Fruit fly (Drosophila melanogaster) whole organism, embryonic: ENCODE data around the gene mbc.

ENCODE experiments used
- Ada2b ChIP-seq: fragments of 200-800 bp; sonication (Bioruptor generic); IDR thresholded peaks from 2 replicates; pipeline ENCODE4 v1.3.6; 2022; ENCODE audit warnings: missing biosample characterization, missing genetic modification characterization
- CG10209 ChIP-seq: fragments of 200-800 bp; sonication (Bioruptor generic); optimal IDR thresholded peaks from 3 replicates; lab custom pipeline; 2017; ENCODE audit warnings: missing biosample characterization, mild to moderate bottlenecking, missing genetic modification characterization, missing genetic modification reagents
- CG10654 ChIP-seq: fragments of 200-800 bp; sonication (Bioruptor generic); optimal IDR thresholded peaks from 2 replicates; lab custom pipeline; 2016; ENCODE audit warnings: missing biosample characterization, missing genetic modification characterization
- CG12155 ChIP-seq: fragments of 200-800 bp; sonication (Bioruptor generic); optimal IDR thresholded peaks from 3 replicates; lab custom pipeline; 2016; ENCODE audit warnings: missing biosample characterization, missing genetic modification characterization
- CG13296 ChIP-seq: fragments of 200-800 bp; sonication (Bioruptor generic); optimal IDR thresholded peaks from 3 replicates; lab custom pipeline; 2018; ENCODE audit warnings: missing biosample characterization, mild to moderate bottlenecking, missing genetic modification characterization
- CG13424 ChIP-seq: fragments of 200-800 bp; sonication (Bioruptor generic); optimal IDR thresholded peaks from 2 replicates; lab custom pipeline; 2019; ENCODE audit warnings: missing biosample characterization, mild to moderate bottlenecking, missing genetic modification characterization, moderate library complexity
- CG14860 ChIP-seq: fragments of 200-800 bp; sonication (Bioruptor generic); IDR thresholded peaks from 3 replicates; pipeline ENCODE4 v1.3.6; 2022; ENCODE audit warnings: missing biosample characterization, missing genetic modification characterization; ENCODE audit not compliant: partially characterized antibody
- CG15011 ChIP-seq: fragments of 200-800 bp; sonication (Bioruptor generic); optimal IDR thresholded peaks from 3 replicates; lab custom pipeline; 2018; ENCODE audit warnings: missing biosample characterization, mild to moderate bottlenecking, missing genetic modification characterization
- CG1602 ChIP-seq: fragments of 200-800 bp; sonication (Bioruptor generic); optimal IDR thresholded peaks from 3 replicates; lab custom pipeline; 2016; ENCODE audit warnings: missing biosample characterization, missing genetic modification characterization
- CG1647 ChIP-seq: fragments of 200-800 bp; sonication (Bioruptor generic); optimal IDR thresholded peaks from 3 replicates; lab custom pipeline; 2016; ENCODE audit warnings: missing biosample characterization, missing genetic modification characterization
- CG16813 ChIP-seq: fragments of 200-800 bp; sonication (Bioruptor generic); IDR thresholded peaks from 3 replicates; pipeline ENCODE4 v1.3.6; 2022; ENCODE audit warnings: missing biosample characterization, missing genetic modification characterization; ENCODE audit not compliant: partially characterized antibody
- CG2116 ChIP-seq: fragments of 200-800 bp; sonication (Bioruptor generic); optimal IDR thresholded peaks from 3 replicates; lab custom pipeline; 2018; ENCODE audit warnings: missing biosample characterization, mild to moderate bottlenecking, missing genetic modification characterization
- CG2199 ChIP-seq: fragments of 200-800 bp; sonication (Bioruptor generic); IDR thresholded peaks from 3 replicates; pipeline ENCODE4 v1.3.6; 2022; ENCODE audit warnings: missing biosample characterization, missing genetic modification characterization
- CG30403 ChIP-seq: fragments of 200-800 bp; sonication (Bioruptor generic); optimal IDR thresholded peaks from 3 replicates; lab custom pipeline; 2016; ENCODE audit warnings: missing biosample characterization, missing genetic modification characterization
- CG32532 ChIP-seq: fragments of 200-800 bp; sonication (Bioruptor generic); IDR thresholded peaks from 2 replicates; pipeline ENCODE4 v1.3.6; 2022; ENCODE audit warnings: missing biosample characterization, missing genetic modification characterization
- CG32772 ChIP-seq: fragments of 200-800 bp; sonication (Bioruptor generic); IDR thresholded peaks from 2 replicates; pipeline ENCODE4 v1.3.6; 2022; ENCODE audit warnings: missing biosample characterization, missing genetic modification characterization
- CG34376 ChIP-seq: fragments of 200-800 bp; sonication (Bioruptor generic); optimal IDR thresholded peaks from 2 replicates; lab custom pipeline; 2018; ENCODE audit warnings: missing biosample characterization, mild to moderate bottlenecking, missing genetic modification characterization
- CG4617 ChIP-seq: fragments of 200-800 bp; sonication (Bioruptor generic); optimal IDR thresholded peaks from 3 replicates; lab custom pipeline; 2016; ENCODE audit warnings: missing biosample characterization, missing genetic modification characterization, borderline replicate concordance
- CG4820 ChIP-seq: fragments of 200-800 bp; sonication (Bioruptor generic); optimal IDR thresholded peaks from 3 replicates; lab custom pipeline; 2016; ENCODE audit warnings: missing biosample characterization, missing genetic modification characterization
- CG5953 ChIP-seq: fragments of 200-800 bp; sonication (Bioruptor generic); IDR thresholded peaks from 2 replicates; pipeline ENCODE4 v1.3.6; 2022; ENCODE audit warnings: missing biosample characterization, missing genetic modification characterization
- CG6175 ChIP-seq: fragments of 200-800 bp; sonication (Bioruptor generic); IDR thresholded peaks from 3 replicates; pipeline ENCODE4 v1.3.6; 2022; ENCODE audit warnings: missing biosample characterization, missing genetic modification characterization
- CG6813 ChIP-seq: fragments of 200-800 bp; sonication (Bioruptor generic); optimal IDR thresholded peaks from 2 replicates; lab custom pipeline; 2017; ENCODE audit warnings: missing biosample characterization, missing genetic modification characterization, mild to moderate bottlenecking, moderate library complexity, missing genetic modification reagents
- CG8281 ChIP-seq: fragments of 200-800 bp; sonication (Bioruptor generic); optimal IDR thresholded peaks from 2 replicates; lab custom pipeline; 2018; ENCODE audit warnings: missing biosample characterization, mild to moderate bottlenecking, missing genetic modification characterization, moderate library complexity
- CG8290 ChIP-seq, 3 experiments: fragments of 200-800 bp; sonication (Bioruptor generic); optimal IDR thresholded peaks; 2 replicates each; lab custom pipeline; 2016 to 2019; ENCODE audit warnings: missing biosample characterization in 3 of 3, missing genetic modification characterization in 3 of 3, mild to moderate bottlenecking in 2 of 3, moderate library complexity in 1 of 3
- CkIIα-i1 ChIP-seq: fragments of 200-800 bp; sonication (Bioruptor generic); IDR thresholded peaks from 2 replicates; pipeline ENCODE4 v1.3.6; 2022; ENCODE audit warnings: missing biosample characterization, missing genetic modification characterization
- Dref ChIP-seq: fragments of 200-800 bp; sonication (Bioruptor generic); IDR thresholded peaks from 2 replicates; pipeline ENCODE4 v1.3.6; 2022; ENCODE audit warnings: missing biosample characterization, missing genetic modification characterization
- Fer1 ChIP-seq: fragments of 200-800 bp; sonication (Bioruptor generic); optimal IDR thresholded peaks from 2 replicates; lab custom pipeline; 2017; ENCODE audit warnings: missing biosample characterization, mild to moderate bottlenecking, missing genetic modification characterization
- HLH54F ChIP-seq: fragments of 200-800 bp; sonication (Bioruptor generic); optimal IDR thresholded peaks from 3 replicates; lab custom pipeline; 2016; ENCODE audit warnings: missing biosample characterization, missing genetic modification characterization
- HmgD ChIP-seq: fragments of 200-800 bp; sonication (Bioruptor generic); optimal IDR thresholded peaks from 3 replicates; lab custom pipeline; 2016; ENCODE audit warnings: missing biosample characterization, missing genetic modification characterization
- Hsf ChIP-seq: fragments of 200-800 bp; sonication (Bioruptor generic); optimal IDR thresholded peaks from 3 replicates; lab custom pipeline; 2016; ENCODE audit warnings: missing biosample characterization, missing genetic modification characterization
- Kr ChIP-seq: fragments of 200-800 bp; sonication (Bioruptor generic); optimal IDR thresholded peaks from 2 replicates; lab custom pipeline; 2017; ENCODE audit warnings: missing biosample characterization, mild to moderate bottlenecking, missing genetic modification characterization
- Oaz ChIP-seq: fragments of 200-800 bp; sonication (Bioruptor generic); IDR thresholded peaks from 2 replicates; pipeline ENCODE4 v1.3.6; 2022; ENCODE audit warnings: missing biosample characterization, missing genetic modification characterization
- PHDP ChIP-seq: fragments of 200-800 bp; sonication (Bioruptor generic); optimal IDR thresholded peaks from 3 replicates; lab custom pipeline; 2018; ENCODE audit warnings: missing biosample characterization, mild to moderate bottlenecking, missing genetic modification characterization, moderate library complexity
- Rx ChIP-seq: fragments of 200-800 bp; sonication (Bioruptor generic); IDR thresholded peaks from 2 replicates; pipeline ENCODE4 v1.3.6; 2022; ENCODE audit warnings: missing biosample characterization, missing genetic modification characterization
- Xrp1 ChIP-seq: fragments of 200-800 bp; sonication (Bioruptor generic); IDR thresholded peaks from 2 replicates; pipeline ENCODE4 v1.3.6; 2022; ENCODE audit warnings: missing biosample characterization, missing genetic modification characterization
- ara ChIP-seq: fragments of 200-800 bp; sonication (Bioruptor generic); IDR thresholded peaks from 2 replicates; pipeline ENCODE4 v1.3.6; 2022; ENCODE audit warnings: missing biosample characterization, missing genetic modification characterization
- ase ChIP-seq: fragments of 200-800 bp; sonication (Bioruptor generic); IDR thresholded peaks from 3 replicates; pipeline ENCODE4 v1.3.6; 2022; ENCODE audit warnings: missing biosample characterization, missing genetic modification characterization
- chinmo ChIP-seq: fragments of 200-800 bp; sonication (Bioruptor generic); IDR thresholded peaks from 4 replicates; pipeline ENCODE4 v1.3.6; 2022; ENCODE audit warnings: missing biosample characterization, missing genetic modification characterization; ENCODE audit not compliant: partially characterized antibody
- emc ChIP-seq: fragments of 200-800 bp; sonication (Bioruptor generic); optimal IDR thresholded peaks from 2 replicates; lab custom pipeline; 2016; ENCODE audit warnings: missing biosample characterization, missing genetic modification characterization
- pita ChIP-seq: fragments of 200-800 bp; sonication (Bioruptor generic); optimal IDR thresholded peaks from 2 replicates; lab custom pipeline; 2017; ENCODE audit warnings: missing biosample characterization, mild to moderate bottlenecking, missing genetic modification characterization
- prd ChIP-seq, 3 experiments: fragments of >200 bp in 2 of 3; fragments of 200-800 bp in 1 of 3; sonication (Bioruptor generic) in 1 of 3; optimal IDR thresholded peaks in 2 of 3; IDR thresholded peaks in 1 of 3; 2 replicates in 2 of 3; 3 replicates in 1 of 3; pipeline versions ENCODE4 v1.3.6 to Lab custom; 2017 to 2022; ENCODE audit warnings: missing biosample characterization in 1 of 3, missing genetic modification characterization in 1 of 3
- sna ChIP-seq: fragments of 200-800 bp; sonication (Bioruptor generic); IDR thresholded peaks from 2 replicates; pipeline ENCODE4 v1.3.6; 2022; ENCODE audit warnings: missing biosample characterization, missing genetic modification characterization; ENCODE audit not compliant: partially characterized antibody
- tin ChIP-seq: fragments of 200-800 bp; sonication (Bioruptor generic); optimal IDR thresholded peaks from 3 replicates; lab custom pipeline; 2016; ENCODE audit warnings: missing biosample characterization, missing genetic modification characterization
- tio ChIP-seq: fragments of 200-800 bp; sonication (Bioruptor generic); optimal IDR thresholded peaks from 2 replicates; lab custom pipeline; 2017; ENCODE audit warnings: missing biosample characterization, missing genetic modification characterization, inconsistent platforms
- wek ChIP-seq: fragments of 200-800 bp; sonication (Bioruptor generic); optimal IDR thresholded peaks from 3 replicates; lab custom pipeline; 2018; ENCODE audit warnings: missing biosample characterization, mild to moderate bottlenecking, missing genetic modification characterization, moderate library complexity
- z ChIP-seq: fragments of 200-800 bp; sonication (Bioruptor generic); IDR thresholded peaks from 3 replicates; pipeline ENCODE4 v1.3.6; 2022; ENCODE audit warnings: missing biosample characterization, missing genetic modification characterization
- zfh1 ChIP-seq: fragments of 200-800 bp; sonication (Bioruptor generic); IDR thresholded peaks from 3 replicates; pipeline ENCODE4 v1.3.6; 2022; ENCODE audit warnings: missing biosample characterization, missing genetic modification characterization

mbc gene

dm6 chr3R:23782456-23783402 is 1.2 kb downstream of the mbc start (continued):
- peak; percentile 50 for TF ChIP-seq HLH54F (GFP tag; lab: Kevin White, UChicago)
- TF ChIP-seq Fer1 (GFP tag; lab: Kevin White, UChicago), result peak; percentile 84
- TF ChIP-seq ara (GFP tag; lab: Robert Waterston, UW), result peak; percentile 93
- TF ChIP-seq CG10654 (GFP tag; lab: Kevin White, UChicago), result peak; percentile 76
- TF ChIP-seq CG8281, result peak; percentile 62
- no peak for TF ChIP-seq CG16813 (GFP tag; lab: Robert Waterston, UW)
- TF ChIP-seq PHDP (tag; lab: Kevin White, UChicago), result peak; percentile 82
- TF ChIP-seq Hsf (GFP tag; lab: Kevin White, UChicago), result peak; percentile 90
- TF ChIP-seq CG32532 (GFP tag; lab: Robert Waterston, UW), result peak; percentile 30
- peak; percentile 90 for TF ChIP-seq CG1602
- peak; percentile 74 for TF ChIP-seq CG8290 (GFP tag; optimal IDR thresholded peaks at IDR 0.05; lab: Kevin White, UChicago)
- TF ChIP-seq CG8290 (tag; optimal IDR thresholded peaks at IDR 0.05; lab: Kevin White, UChicago), result peak; percentile 79 to 89
- peak; percentile 91 for TF ChIP-seq CG4820 (GFP tag; lab: Kevin White, UChicago)
- TF ChIP-seq CG34376 (GFP tag; lab: Kevin White, UChicago), result peak; percentile 87
- peak; percentile 79 for TF ChIP-seq Rx (GFP tag; lab: Robert Waterston, UW)
- peak; percentile 76 for TF ChIP-seq Ada2b (GFP tag; lab: Robert Waterston, UW)
- peak; percentile 82 for TF ChIP-seq CG13424 (tag; lab: Kevin White, UChicago)
- TF ChIP-seq CG30403, result peak; percentile 92
- peak; percentile 49 for TF ChIP-seq CG2116 (GFP tag; lab: Kevin White, UChicago)
- TF ChIP-seq zfh1, result peak; percentile 95
- peak; percentile 64 for TF ChIP-seq CG4617 (GFP tag; lab: Kevin White, UChicago)
- TF ChIP-seq CG14860 (GFP tag; lab: Robert Waterston, UW), result no peak
- TF ChIP-seq CG6813 (GFP tag; lab: Kevin White, UChicago), result peak; percentile 82
- peak; percentile 76 for TF ChIP-seq CG13296 (GFP tag; lab: Kevin White, UChicago)
- TF ChIP-seq ase (GFP tag; lab: Robert Waterston, UW), result peak; percentile 61; the same call in 2 of the 3 replicates
- TF ChIP-seq Kr (GFP tag; lab: Kevin White, UChicago), result peak; percentile 86
- peak; percentile 83 for TF ChIP-seq wek (GFP tag; lab: Kevin White, UChicago)
- TF ChIP-seq z (GFP tag; lab: Robert Waterston, UW), result peak; percentile 88
- peak; percentile 95 for TF ChIP-seq Xrp1 (GFP tag; lab: Robert Waterston, UW)
- peak; percentile 87 for TF ChIP-seq CG10209 (GFP tag; lab: Kevin White, UChicago)
- peak; percentile 5; the same call in 1 of the 2 replicates for TF ChIP-seq CkIIα-i1 (GFP tag; lab: Robert Waterston, UW)
- peak; percentile 85 for TF ChIP-seq tio (GFP tag; lab: Kevin White, UChicago)
- peak; percentile 72 for TF ChIP-seq CG12155 (GFP tag; lab: Kevin White, UChicago)
- TF ChIP-seq HmgD (GFP tag; lab: Kevin White, UChicago), result peak; percentile 6
- no peak for TF ChIP-seq Dref (GFP tag; lab: Robert Waterston, UW)
- TF ChIP-seq CG1647 (GFP tag; lab: Kevin White, UChicago), result peak; percentile 77
- TF ChIP-seq CG32772 (GFP tag; lab: Robert Waterston, UW), result peak; percentile 86
- peak; percentile 71 for TF ChIP-seq CG5953 (GFP tag; lab: Robert Waterston, UW)
- peak; percentile 69; the same call in 2 of the 3 replicates for TF ChIP-seq CG2199 (GFP tag; lab: Robert Waterston, UW)
- no peak for TF ChIP-seq prd (optimal IDR thresholded peaks at IDR 0.05; lab: Kevin White, UChicago)
- peak; percentile 94 for TF ChIP-seq prd (GFP tag; IDR thresholded peaks at IDR 0.05; lab: Robert Waterston, UW)
- peak; percentile 28; the same call in 1 of the 3 replicates for TF ChIP-seq CG6175 (GFP tag; lab: Robert Waterston, UW)
- 0 out of 2 replicates have a peak, but pooled peaks have one; percentile 38 for TF ChIP-seq sna
- TF ChIP-seq pita, result no peak
- TF ChIP-seq chinmo (GFP tag; lab: Robert Waterston, UW), result no peak
- no peak for TF ChIP-seq Oaz (GFP tag; lab: Robert Waterston, UW)
- TF ChIP-seq CG15011 (GFP tag; lab: Kevin White, UChicago), result peak; percentile 70
- TF ChIP-seq emc (GFP tag; lab: Kevin White, UChicago), result peak; percentile 8
- peak; percentile 92 for TF ChIP-seq tin (GFP tag; lab: Kevin White, UChicago)
